Worm (Caenorhabditis elegans): ENCODE data around the gene Y44A6C.2.

Gene Y44A6C.2

ce11 chrV:20721934-20722333 is at the start of gene Y44A6C.2:
Gene Y44A6C.2, plus strand, starts transcription at chrV:20722234.
- TF ChIP-seq T22C8.4 (GFP tag; IDR thresholded peaks at IDR 0.05), result no peak
- TF ChIP-seq ztf-29 (GFP tag; IDR thresholded peaks at IDR 0.05), result no peak
- TF ChIP-seq klf-2 (GFP tag; conservative IDR thresholded peaks at IDR 0.05), result no peak
- TF ChIP-seq ref-1 (GFP tag; conservative IDR thresholded peaks at IDR 0.05), result no peak
- no peak for TF ChIP-seq tab-1 (GFP tag; IDR thresholded peaks at IDR 0.05)
- no peak for TF ChIP-seq ztf-23 (GFP tag; IDR thresholded peaks at IDR 0.05)
- TF ChIP-seq flt-1 (GFP tag; IDR thresholded peaks at IDR 0.05), result no peak
- TF ChIP-seq med-1 (GFP tag; optimal IDR thresholded peaks at IDR 0.05; ENCODE audit: insufficient read depth), result no peak
- TF ChIP-seq cog-1 (tag; optimal IDR thresholded peaks at IDR 0.05), result no peak

ce11 chrV:20680189-20680588 is 41.8 kb upstream of the Y44A6C.2 start:
- TF ChIP-seq ref-1 (GFP tag; conservative IDR thresholded peaks at IDR 0.05), result no peak
- no peak for TF ChIP-seq flt-1 (GFP tag; IDR thresholded peaks at IDR 0.05)
- no peak for TF ChIP-seq tab-1 (GFP tag; IDR thresholded peaks at IDR 0.05)
- no peak for TF ChIP-seq ztf-29 (GFP tag; IDR thresholded peaks at IDR 0.05)
- TF ChIP-seq ztf-23 (GFP tag; IDR thresholded peaks at IDR 0.05), result no peak
- no peak for TF ChIP-seq med-1 (GFP tag; optimal IDR thresholded peaks at IDR 0.05; ENCODE audit: insufficient read depth)
- TF ChIP-seq cog-1 (tag; optimal IDR thresholded peaks at IDR 0.05), result no peak
- TF ChIP-seq klf-2 (GFP tag; conservative IDR thresholded peaks at IDR 0.05), result no peak
- no peak for TF ChIP-seq T22C8.4 (GFP tag; IDR thresholded peaks at IDR 0.05)

ce11 chrV:20681120-20681519 is 40.9 kb upstream of the Y44A6C.2 start, which contains the start of gene srsx-35:
Gene srsx-35, plus strand, starts transcription at chrV:20681420.
- TF ChIP-seq tab-1 (GFP tag; IDR thresholded peaks at IDR 0.05) (no peak), ztf-29 (GFP tag; IDR thresholded peaks at IDR 0.05) (no peak), T22C8.4 (GFP tag; IDR thresholded peaks at IDR 0.05) (no peak), flt-1 (GFP tag; IDR thresholded peaks at IDR 0.05) (no peak), cog-1 (tag; optimal IDR thresholded peaks at IDR 0.05) (no peak), klf-2 (GFP tag; conservative IDR thresholded peaks at IDR 0.05) (no peak), ref-1 (GFP tag; conservative IDR thresholded peaks at IDR 0.05) (no peak), med-1 (GFP tag; optimal IDR thresholded peaks at IDR 0.05; ENCODE audit: insufficient read depth) (no peak), ztf-23 (GFP tag; IDR thresholded peaks at IDR 0.05) (no peak)

- TF ChIP-seq tab-1 (GFP tag; IDR thresholded peaks at IDR 0.05) (no peak), T22C8.4 (GFP tag; IDR thresholded peaks at IDR 0.05) (no peak), flt-1 (GFP tag; IDR thresholded peaks at IDR 0.05) (no peak), ztf-23 (GFP tag; IDR thresholded peaks at IDR 0.05) (no peak), med-1 (GFP tag; optimal IDR thresholded peaks at IDR 0.05; ENCODE audit: insufficient read depth) (no peak), klf-2 (GFP tag; conservative IDR thresholded peaks at IDR 0.05) (no peak), ref-1 (GFP tag; conservative IDR thresholded peaks at IDR 0.05) (no peak), cog-1 (tag; optimal IDR thresholded peaks at IDR 0.05) (no peak), ztf-29 (GFP tag; IDR thresholded peaks at IDR 0.05) (no peak)
These were observed 40.2 kb upstream of the Y44A6C.2 start for ce11 chrV:20681824-20682223.

ce11 chrV:20682309-20682708 is 39.7 kb upstream of the Y44A6C.2 start:
- no peak for TF ChIP-seq tab-1 (GFP tag; IDR thresholded peaks at IDR 0.05)
- no peak for TF ChIP-seq cog-1 (tag; optimal IDR thresholded peaks at IDR 0.05)

ce11 chrV:20685383-20685782 is 36.7 kb upstream of the Y44A6C.2 start, which contains the start of gene klf-2:
Gene klf-2, plus strand, starts transcription at chrV:20685683.
- TF ChIP-seq ref-1 (GFP tag; conservative IDR thresholded peaks at IDR 0.05) (no peak), med-1 (GFP tag; optimal IDR thresholded peaks at IDR 0.05; ENCODE audit: insufficient read depth) (no peak), cog-1 (tag; optimal IDR thresholded peaks at IDR 0.05) (no peak), ztf-29 (GFP tag; IDR thresholded peaks at IDR 0.05) (no peak), klf-2 (GFP tag; conservative IDR thresholded peaks at IDR 0.05) (no peak), flt-1 (GFP tag; IDR thresholded peaks at IDR 0.05) (no peak), T22C8.4 (GFP tag; IDR thresholded peaks at IDR 0.05) (no peak)

- TF ChIP-seq T22C8.4 (GFP tag; IDR thresholded peaks at IDR 0.05), result 0 out of 2 replicates have a peak, but pooled peaks have one; percentile 26
- TF ChIP-seq ztf-29 (GFP tag; IDR thresholded peaks at IDR 0.05), result no peak
- no peak for TF ChIP-seq ztf-23 (GFP tag; IDR thresholded peaks at IDR 0.05)
- TF ChIP-seq tab-1 (GFP tag; IDR thresholded peaks at IDR 0.05), result no peak
- TF ChIP-seq cog-1 (tag; optimal IDR thresholded peaks at IDR 0.05), result no peak
- TF ChIP-seq klf-2 (GFP tag; conservative IDR thresholded peaks at IDR 0.05), result no peak
These were observed 32.5 kb upstream of the Y44A6C.2 start, which contains the start of gene F53F8.3 for ce11 chrV:20689481-20690039. Gene F53F8.3, minus strand, starts transcription at chrV:20689531.

ce11 chrV:20691585-20691984 is 30.4 kb upstream of the Y44A6C.2 start, which contains the start of gene F53F8.4:
Gene F53F8.4, minus strand, starts transcription at chrV:20691685.
- TF ChIP-seq ztf-23 (GFP tag; IDR thresholded peaks at IDR 0.05) (no peak), ztf-29 (GFP tag; IDR thresholded peaks at IDR 0.05) (no peak), med-1 (GFP tag; optimal IDR thresholded peaks at IDR 0.05; ENCODE audit: insufficient read depth) (no peak), klf-2 (GFP tag; conservative IDR thresholded peaks at IDR 0.05) (no peak), T22C8.4 (GFP tag; IDR thresholded peaks at IDR 0.05) (no peak), flt-1 (GFP tag; IDR thresholded peaks at IDR 0.05) (no peak), tab-1 (GFP tag; IDR thresholded peaks at IDR 0.05) (no peak), cog-1 (tag; optimal IDR thresholded peaks at IDR 0.05) (no peak), ref-1 (GFP tag; conservative IDR thresholded peaks at IDR 0.05) (no peak)

ce11 chrV:20692903-20693302 is 29.1 kb upstream of the Y44A6C.2 start:
- TF ChIP-seq ztf-23 (GFP tag; IDR thresholded peaks at IDR 0.05), result no peak
- no peak for TF ChIP-seq ztf-29 (GFP tag; IDR thresholded peaks at IDR 0.05)
- no peak for TF ChIP-seq ref-1 (GFP tag; conservative IDR thresholded peaks at IDR 0.05)
- TF ChIP-seq flt-1 (GFP tag; IDR thresholded peaks at IDR 0.05), result no peak

ce11 chrV:20693968-20694367 is 28.1 kb upstream of the Y44A6C.2 start:
- TF ChIP-seq cog-1 (tag; optimal IDR thresholded peaks at IDR 0.05) (no peak), ref-1 (GFP tag; conservative IDR thresholded peaks at IDR 0.05) (peak; percentile 42; the same call in 1 of the 2 replicates), flt-1 (GFP tag; IDR thresholded peaks at IDR 0.05) (peak; percentile 86), ztf-29 (GFP tag; IDR thresholded peaks at IDR 0.05) (0 out of 2 replicates have a peak, but pooled peaks have one; percentile 37), T22C8.4 (GFP tag; IDR thresholded peaks at IDR 0.05) (peak; percentile 60), ztf-23 (GFP tag; IDR thresholded peaks at IDR 0.05) (0 out of 2 replicates have a peak, but pooled peaks have one; percentile 68), tab-1 (GFP tag; IDR thresholded peaks at IDR 0.05) (peak; percentile 80), klf-2 (GFP tag; conservative IDR thresholded peaks at IDR 0.05) (peak; percentile 71), med-1 (GFP tag; optimal IDR thresholded peaks at IDR 0.05; ENCODE audit: insufficient read depth) (peak; percentile 46)
